Worm (Caenorhabditis elegans) whole organism, L4 larva: ENCODE measurements around the gene M03A1.8.

Source experiments
- fkh-10 ChIP-seq: fragments of 150-350 bp; optimal IDR thresholded peaks from 2 replicates; lab custom pipeline; 2014; ENCODE audit warnings: missing biosample characterization, missing genetic modification reagents, missing genetic modification characterization
- lin-15B ChIP-seq: fragments of 150-350 bp; sonication (generic microtip); optimal IDR thresholded peaks from 3 replicates; lab custom pipeline; 2014; ENCODE audit warnings: missing biosample characterization, missing genetic modification characterization
- nhr-102 ChIP-seq: sonication (generic microtip); optimal IDR thresholded peaks from 2 replicates; lab custom pipeline; 2016; ENCODE audit warnings: mild to moderate bottlenecking, missing genetic modification characterization, moderate library complexity, missing compliant biosample characterization
- pha-4 ChIP-seq, 2 experiments: fragments of 150-350 bp in 1 of 2; fragments of 200-800 bp in 1 of 2; sonication (Bioruptor generic) in 1 of 2; IDR thresholded peaks in 1 of 2; optimal IDR thresholded peaks in 1 of 2; 2 replicates each; pipeline versions ENCODE4 v1.3.6 to Lab custom; 2014 to 2022; ENCODE audit warnings: missing genetic modification characterization in 2 of 2, missing genetic modification reagents in 2 of 2, missing biosample characterization in 1 of 2, missing compliant biosample characterization in 1 of 2
- pqm-1 ChIP-seq: sonication (generic microtip); optimal IDR thresholded peaks from 2 replicates; lab custom pipeline; 2017; ENCODE audit warnings: missing biosample characterization, missing genetic modification characterization
- spr-1 ChIP-seq: sonication (generic microtip); optimal IDR thresholded peaks from 2 replicates; lab custom pipeline; 2016; ENCODE audit warnings: mild to moderate bottlenecking, missing genetic modification characterization, missing compliant biosample characterization

DNA sequence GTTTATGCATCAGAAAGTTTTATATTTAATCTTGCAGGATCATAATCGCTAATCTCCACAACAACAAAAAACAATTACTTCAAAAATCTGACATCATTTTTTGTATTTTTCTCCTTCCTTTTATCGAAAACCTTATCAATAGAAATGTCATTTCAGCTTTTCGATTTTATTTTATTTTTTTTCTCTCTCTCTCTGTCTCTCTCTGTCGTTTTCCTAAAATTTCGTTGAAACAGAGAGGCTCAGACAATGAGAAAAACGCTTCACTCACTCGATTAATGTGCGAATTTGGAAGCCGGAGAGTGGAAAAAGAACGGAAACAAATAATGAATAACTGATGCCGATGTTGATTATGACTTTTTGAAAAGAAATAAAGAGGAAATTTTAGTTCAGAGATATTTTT, 44.0 kb downstream of the M03A1.8 start:
- TF ChIP-seq nhr-102 (tag; lab: Kevin White, UChicago) (no peak), pqm-1 (tag; lab: Kevin White, UChicago) (peak; percentile 55), pha-4 (GFP tag; IDR thresholded peaks at IDR 0.05; lab: Robert Waterston, UW) (peak; percentile 32; the same call in 1 of the 2 replicates), pha-4 (tag; optimal IDR thresholded peaks at IDR 0.05; lab: Kevin White, UChicago) (no peak), lin-15B (tag; lab: Kevin White, UChicago) (no peak), spr-1 (tag; lab: Kevin White, UChicago) (no peak), fkh-10 (no peak)
